Fruit fly (Drosophila melanogaster): ENCODE results near the gene CG17258.
A peak's percentile ranks its signal among the peaks of the same experiment; 100 is the strongest.

Gene CG17258

dm6 chr2L:2992664-2993174 lies 42.4 kb downstream of the CG17258 start, which contains the start of the genes okr and CG3558 (continued):
- no peak for TF ChIP-seq Max (GFP tag; optimal IDR thresholded peaks at IDR 0.05)
- no peak for TF ChIP-seq CG18619 (GFP tag; optimal IDR thresholded peaks at IDR 0.05)
- TF ChIP-seq HLH4C (GFP tag; IDR thresholded peaks at IDR 0.05; ENCODE audit: partially characterized antibody), result peak; percentile 78
- TF ChIP-seq CG7928 (GFP tag; optimal IDR thresholded peaks at IDR 0.05), result no peak
- peak; percentile 23 for TF ChIP-seq Lhr (GFP tag; optimal IDR thresholded peaks at IDR 0.05)
- TF ChIP-seq bowl (GFP tag; IDR thresholded peaks at IDR 0.05), result no peak
- TF ChIP-seq Ssrp (tag; optimal IDR thresholded peaks at IDR 0.05), result no peak
- TF ChIP-seq CG4424 (GFP tag; optimal IDR thresholded peaks at IDR 0.05), result no peak
- TF ChIP-seq wor (GFP tag; IDR thresholded peaks at IDR 0.05), result no peak
- TF ChIP-seq ftz-f1 (GFP tag; optimal IDR thresholded peaks at IDR 0.05), result no peak
- peak; percentile 59 for TF ChIP-seq CG14710 (tag; optimal IDR thresholded peaks at IDR 0.05)
- no peak for TF ChIP-seq oc (tag; optimal IDR thresholded peaks at IDR 0.05)
- peak; percentile 69 for TF ChIP-seq nerfin-2 (GFP tag; IDR thresholded peaks at IDR 0.05; ENCODE audit: partially characterized antibody)
- no peak for TF ChIP-seq CG31365 (tag; optimal IDR thresholded peaks at IDR 0.05)
- TF ChIP-seq gcm2 (GFP tag; optimal IDR thresholded peaks at IDR 0.05), result no peak
- peak; percentile 85 for TF ChIP-seq CG2116 (GFP tag; optimal IDR thresholded peaks at IDR 0.05)
- TF ChIP-seq Dad (GFP tag; optimal IDR thresholded peaks at IDR 0.05), result no peak
- peak; percentile 76 for TF ChIP-seq CG30020 (tag; optimal IDR thresholded peaks at IDR 0.05)
- TF ChIP-seq wdn (GFP tag; IDR thresholded peaks at IDR 0.05), result no peak
- TF ChIP-seq Chrac-16 (GFP tag; optimal IDR thresholded peaks at IDR 0.05), result no peak
- no peak for TF ChIP-seq NC2α (GFP tag; optimal IDR thresholded peaks at IDR 0.05)
- TF ChIP-seq CG1647 (GFP tag; optimal IDR thresholded peaks at IDR 0.05), result peak; percentile 19
- TF ChIP-seq ap (GFP tag; IDR thresholded peaks at IDR 0.05), result no peak
- TF ChIP-seq Adf1 (GFP tag; IDR thresholded peaks at IDR 0.05), result no peak
- TF ChIP-seq CG11093 (GFP tag; IDR thresholded peaks at IDR 0.05), result no peak
- TF ChIP-seq Sin3A (optimal IDR thresholded peaks at IDR 0.05), result peak; percentile 63
- peak; percentile 73 for TF ChIP-seq Blimp-1 (GFP tag; optimal IDR thresholded peaks at IDR 0.05)
- TF ChIP-seq hbn (GFP tag; IDR thresholded peaks at IDR 0.05; ENCODE audit: partially characterized antibody), result peak; percentile 80
- no peak for TF ChIP-seq CG17361 (GFP tag; IDR thresholded peaks at IDR 0.05)
- no peak for TF ChIP-seq HmgZ (tag; optimal IDR thresholded peaks at IDR 0.05)
- TF ChIP-seq bab2 (GFP tag; optimal IDR thresholded peaks at IDR 0.05), result no peak
- peak; percentile 9 for TF ChIP-seq CG12391 (tag; optimal IDR thresholded peaks at IDR 0.05)
- peak; percentile 84 for TF ChIP-seq CG16813 (GFP tag; IDR thresholded peaks at IDR 0.05; ENCODE audit: partially characterized antibody)
- TF ChIP-seq Vsx1 (GFP tag; optimal IDR thresholded peaks at IDR 0.05), result no peak
- no peak for TF ChIP-seq CG18476 (GFP tag; optimal IDR thresholded peaks at IDR 0.05)
- peak; percentile 94 for TF ChIP-seq CG34224 (GFP tag; IDR thresholded peaks at IDR 0.05; ENCODE audit: partially characterized antibody)
- no peak for TF ChIP-seq CrebB (tag; optimal IDR thresholded peaks at IDR 0.05)
- TF ChIP-seq kah (GFP tag; optimal IDR thresholded peaks at IDR 0.05), result no peak
- no peak for TF ChIP-seq CG6813 (GFP tag; optimal IDR thresholded peaks at IDR 0.05)
- TF ChIP-seq fd64A (GFP tag; optimal IDR thresholded peaks at IDR 0.05), result peak; percentile 29
- peak; percentile 59 for TF ChIP-seq CG17186 (GFP tag; optimal IDR thresholded peaks at IDR 0.05)
- TF ChIP-seq bbx (GFP tag; IDR thresholded peaks at IDR 0.05; ENCODE audit: partially characterized antibody), result peak; percentile 78
- no peak for TF ChIP-seq esg (GFP tag; conservative IDR thresholded peaks at IDR 0.05)
- TF ChIP-seq HLH54F (GFP tag; optimal IDR thresholded peaks at IDR 0.05), result no peak
- peak; percentile 18 for TF ChIP-seq CG12659 (GFP tag; optimal IDR thresholded peaks at IDR 0.05)
- TF ChIP-seq CG7963 (GFP tag; IDR thresholded peaks at IDR 0.05; ENCODE audit: partially characterized antibody), result peak; percentile 58; the same call in 2 of the 3 replicates
- TF ChIP-seq Pdp1 (GFP tag; optimal IDR thresholded peaks at IDR 0.05), result peak in 1 of 2 experiments; percentile 1
- TF ChIP-seq TFAM (GFP tag; optimal IDR thresholded peaks at IDR 0.05), result no peak
- TF ChIP-seq amos (GFP tag; IDR thresholded peaks at IDR 0.05; ENCODE audit: partially characterized antibody), result peak; percentile 83
- TF ChIP-seq Sry-δ (GFP tag; optimal IDR thresholded peaks at IDR 0.05), result peak; percentile 89
